Fruit fly (Drosophila melanogaster) whole organism, larva: Measurements from ENCODE around the gene CG43658.
A peak's percentile ranks its signal among the peaks of the same experiment; 100 is the strongest.

Experiments used
- noc ChIP-seq: fragments of 200-800 bp; sonication (Bioruptor generic); optimal IDR thresholded peaks from 3 replicates; lab custom pipeline; 2019; ENCODE audit warnings: missing biosample characterization, mild to moderate bottlenecking, missing genetic modification characterization, moderate library complexity

The CG43658 gene

dm6 chrX:17561130-17561942, at the start of gene CG43658:
TSS of gene CG43658 (minus strand) at chrX:17561180.
- no peak for TF ChIP-seq noc

DNA sequence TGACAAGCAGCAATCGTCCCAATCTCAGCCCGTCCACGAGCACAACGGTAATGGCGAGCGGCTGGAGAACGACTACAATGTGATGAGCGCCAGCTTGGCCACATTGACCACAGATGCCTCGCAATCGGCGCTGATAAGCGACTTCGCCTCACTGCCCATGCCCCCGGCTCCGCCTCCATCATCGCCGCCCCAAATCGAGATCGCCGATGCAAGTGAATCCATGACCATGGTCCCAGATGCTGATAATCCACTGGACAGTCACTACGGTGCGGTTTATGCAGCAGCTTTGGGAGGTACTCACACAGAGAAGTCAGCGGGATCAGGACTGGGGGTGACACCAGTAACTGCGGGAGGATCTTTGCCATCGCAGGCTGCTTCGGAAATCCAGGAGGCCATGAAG, 41.5 kb upstream of the CG43658 start:
- no peak for TF ChIP-seq noc

dm6 chrX:17599330-17599729, 38.4 kb upstream of the CG43658 start, which contains the start of gene X11L:
TSS of gene X11L (plus strand) at chrX:17599608.
- TF ChIP-seq noc = no peak

DNA sequence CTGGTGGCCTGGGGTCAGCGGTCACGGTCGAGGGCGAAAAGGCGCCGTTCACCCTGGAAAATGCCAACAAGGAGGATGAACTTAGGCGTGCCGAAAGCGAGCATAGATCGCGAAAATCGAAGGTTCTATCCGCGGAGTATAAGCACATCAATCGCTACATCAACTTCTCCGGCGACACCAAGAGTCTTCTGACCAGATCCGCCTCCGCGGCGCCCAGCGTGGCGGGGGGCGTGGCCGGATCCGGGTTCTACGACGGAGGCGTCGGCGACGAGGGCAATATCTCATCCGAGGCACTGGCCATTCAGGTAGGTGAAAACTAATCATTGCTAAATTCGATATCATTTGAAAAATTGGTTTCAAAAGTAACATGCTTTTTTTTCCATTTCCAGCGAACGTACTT, 36.6 kb upstream of the CG43658 start:
- no peak for TF ChIP-seq noc

DNA sequence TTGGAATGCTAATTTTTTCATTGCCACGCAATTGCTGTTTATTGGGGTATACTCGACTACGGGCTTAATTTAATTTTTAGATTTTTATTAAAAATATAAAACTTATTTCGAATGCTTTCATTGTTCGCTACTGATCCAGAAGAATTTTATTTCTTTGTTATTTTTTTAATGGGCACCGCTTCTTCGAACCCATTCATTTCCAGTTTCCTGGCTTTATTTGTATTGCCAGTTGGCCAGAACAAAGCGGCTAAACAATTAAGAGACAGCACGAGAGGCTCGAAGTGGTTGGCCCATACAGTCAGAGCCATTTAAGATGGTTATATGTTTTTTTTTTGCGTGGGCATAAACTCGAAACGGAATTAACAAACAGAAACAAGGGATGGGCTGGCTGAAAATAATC, 34.8 kb upstream of the CG43658 start:
- peak; percentile 88 for TF ChIP-seq noc

- TF ChIP-seq noc = no peak
Observed at dm6 chrX:17594745-17595144, 33.8 kb upstream of the CG43658 start.

DNA sequence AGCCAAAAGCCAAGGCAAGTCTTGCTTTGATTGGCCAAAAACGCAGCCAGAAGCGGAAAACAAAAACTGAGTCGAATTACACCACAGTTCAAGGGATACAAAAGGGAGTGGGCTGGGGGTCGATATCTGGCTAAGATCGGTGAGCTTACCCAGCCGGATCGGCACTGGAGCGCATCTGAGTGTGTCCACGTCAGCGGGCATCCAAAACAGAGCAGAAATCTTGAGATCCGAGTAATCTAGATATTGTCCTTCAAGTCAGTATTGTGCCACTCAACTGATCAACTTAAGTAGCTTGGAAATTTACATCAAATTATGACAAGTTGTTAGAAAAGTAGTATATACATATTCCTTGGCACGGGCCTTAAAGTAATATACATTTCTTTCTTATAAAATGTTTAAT, 27.6 kb upstream of the CG43658 start, which contains the start of gene CG12992:
CG12992 (plus strand) TSS at position 301 of the 400 bp plus-strand sequence.
- TF ChIP-seq noc = no peak

- no peak for TF ChIP-seq noc
Observed at dm6 chrX:17588134-17588533, 27.2 kb upstream of the CG43658 start.

dm6 chrX:17585892-17586291, 24.9 kb upstream of the CG43658 start:
- TF ChIP-seq noc = no peak

DNA sequence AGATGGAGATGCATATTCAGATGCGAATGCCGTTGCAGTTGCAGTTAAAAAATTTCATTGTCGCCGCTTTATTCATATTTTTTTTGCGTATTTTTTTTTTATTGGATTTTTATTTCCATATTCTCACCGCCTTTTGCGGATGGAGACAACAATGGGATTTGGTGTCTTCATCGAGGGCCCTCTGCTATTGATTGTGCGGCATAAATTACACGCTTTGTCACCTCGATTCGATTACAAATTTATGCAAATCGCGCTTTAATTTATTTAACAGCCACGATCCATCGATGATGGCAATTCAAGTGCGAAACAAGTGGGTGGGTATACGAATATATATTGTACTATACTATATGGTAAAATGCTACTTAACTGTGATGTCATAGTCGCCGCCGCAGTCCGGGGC, 22.7 kb upstream of the CG43658 start:
- no peak for TF ChIP-seq noc

- TF ChIP-seq noc = no peak
Observed at dm6 chrX:17582650-17583049, 21.7 kb upstream of the CG43658 start.

- peak; percentile 51 for TF ChIP-seq noc
Observed at dm6 chrX:17581606-17582281, 20.8 kb upstream of the CG43658 start.

- TF ChIP-seq noc = no peak
Observed at dm6 chrX:17580954-17581353, 20.0 kb upstream of the CG43658 start.

DNA sequence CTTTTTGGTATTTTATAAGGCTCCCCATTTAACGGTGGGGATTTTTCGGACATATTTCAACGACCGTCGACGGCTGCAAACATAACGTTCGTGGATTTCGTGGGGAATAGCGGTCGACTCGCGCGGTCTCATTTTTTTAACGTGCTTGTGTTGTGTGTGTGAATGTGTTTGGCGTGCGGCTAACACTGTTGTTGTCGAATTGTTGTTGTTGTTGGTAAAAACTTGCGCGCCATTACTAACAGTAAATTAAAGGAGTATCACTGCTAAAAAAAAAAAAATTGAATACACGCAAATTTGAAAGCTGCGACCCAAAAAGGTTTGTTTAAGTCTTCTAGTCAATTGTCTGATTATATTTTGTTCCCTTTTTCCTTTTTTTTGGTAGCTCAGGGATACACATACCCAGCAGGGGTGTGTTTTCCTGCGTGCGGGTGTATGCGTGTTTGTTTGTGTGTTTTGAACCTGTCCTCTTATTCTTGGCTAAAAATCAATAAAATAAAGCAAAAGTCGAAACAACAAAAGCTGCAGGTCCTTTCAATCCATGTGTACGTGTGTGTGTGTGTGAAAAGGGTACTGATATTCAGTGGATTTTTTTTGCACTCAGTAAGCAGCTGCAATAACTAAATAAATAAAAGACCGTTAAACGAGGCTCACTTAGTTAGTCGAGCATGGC, 18.9 kb upstream of the CG43658 start, which contains the start of gene CG12991:
CG12991 (plus strand) TSS at position 80 of the 670 bp plus-strand sequence.
- TF ChIP-seq noc = no peak

- TF ChIP-seq noc = no peak
Observed at dm6 chrX:17578869-17579781, 18.1 kb upstream of the CG43658 start, which contains the start of gene Ankle2. TSS of gene Ankle2 (minus strand) at chrX:17579229.

DNA sequence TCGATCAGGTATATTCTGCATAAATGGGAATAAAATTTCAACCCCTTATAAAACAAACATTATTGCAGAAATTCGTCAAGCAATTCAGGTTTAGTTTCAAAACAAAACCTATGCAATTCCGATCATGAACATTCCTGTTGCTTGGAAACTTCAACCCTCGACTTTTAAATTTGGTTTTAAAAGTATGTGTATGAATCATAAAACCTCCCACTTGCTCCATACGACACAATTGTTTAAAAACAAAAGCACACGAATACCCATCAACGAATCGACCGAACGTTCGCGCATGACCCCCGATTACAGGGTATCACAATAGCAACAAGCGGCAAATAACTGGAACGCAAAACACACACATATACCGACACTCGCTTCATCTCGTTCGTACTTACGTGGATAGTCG, 17.1 kb upstream of the CG43658 start:
- no peak for TF ChIP-seq noc
